Worm (Caenorhabditis elegans) whole organism, midembryonic: Measurements from ENCODE around the gene anp-1.

ENCODE experiments used
- T22C8.4 ChIP-seq: fragments of 200-800 bp; sonication (Bioruptor generic); IDR thresholded peaks from 2 replicates; pipeline ENCODE4 v1.3.6; 2022; ENCODE audit warnings: missing genetic modification characterization, missing compliant biosample characterization
- cog-1 ChIP-seq: sonication (generic microtip); optimal IDR thresholded peaks from 2 replicates; lab custom pipeline; 2016; ENCODE audit warnings: missing genetic modification characterization, missing compliant biosample characterization
- flt-1 ChIP-seq: fragments of 200-800 bp; sonication (Bioruptor generic); IDR thresholded peaks from 2 replicates; pipeline ENCODE4 v1.3.6; 2022; ENCODE audit warnings: missing genetic modification characterization, missing compliant biosample characterization
- klf-2 ChIP-seq: fragments of 200-800 bp; sonication (Bioruptor generic); conservative IDR thresholded peaks from 2 replicates; pipeline ENCODE4 v1.3.6; 2022; ENCODE audit warnings: missing genetic modification reagents, missing genetic modification characterization, missing compliant biosample characterization
- med-1 ChIP-seq: sonication (generic microtip); optimal IDR thresholded peaks from 2 replicates; lab custom pipeline; 2017; ENCODE audit warnings: missing genetic modification characterization, mild to moderate bottlenecking, missing compliant biosample characterization, antibody characterized with exemption, missing genetic modification reagents; ENCODE audit not compliant: insufficient read depth
- ref-1 ChIP-seq: fragments of 200-800 bp; sonication (Bioruptor generic); conservative IDR thresholded peaks from 2 replicates; pipeline ENCODE4 v1.3.6; 2022; ENCODE audit warnings: missing genetic modification reagents, missing genetic modification characterization, missing compliant biosample characterization
- tab-1 ChIP-seq: fragments of 200-800 bp; sonication (Bioruptor generic); IDR thresholded peaks from 2 replicates; pipeline ENCODE4 v1.3.6; 2022; ENCODE audit warnings: missing genetic modification characterization, missing compliant biosample characterization
- ztf-23 ChIP-seq: fragments of 200-800 bp; sonication (Bioruptor generic); IDR thresholded peaks from 2 replicates; pipeline ENCODE4 v1.3.6; 2022; ENCODE audit warnings: missing genetic modification reagents, missing genetic modification characterization, missing compliant biosample characterization
- ztf-29 ChIP-seq: fragments of 200-800 bp; sonication (Bioruptor generic); IDR thresholded peaks from 2 replicates; pipeline ENCODE4 v1.3.6; 2022; ENCODE audit warnings: missing genetic modification reagents, missing genetic modification characterization, missing compliant biosample characterization

anp-1 gene

DNA sequence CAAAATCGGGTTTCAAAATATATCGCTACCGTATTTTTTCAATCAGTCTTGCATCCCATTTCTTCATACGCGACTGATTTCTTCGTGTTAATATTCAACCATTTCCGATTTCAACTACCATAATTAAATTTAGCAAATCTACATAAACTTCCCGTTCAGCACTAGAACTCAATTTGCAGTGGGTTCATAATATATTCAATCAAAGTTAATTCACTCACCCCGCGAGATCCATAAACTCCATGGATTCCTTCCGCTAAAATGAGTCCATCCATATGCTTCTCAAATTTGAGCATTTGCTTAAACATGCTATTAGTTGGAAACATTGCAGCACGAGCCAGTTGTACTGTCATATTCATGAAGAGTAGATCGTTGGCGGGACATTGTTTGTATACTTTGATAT, 40.8 kb upstream of the anp-1 start:
- TF ChIP-seq cog-1 (tag; lab: Kevin White, UChicago) (no peak), med-1 (GFP tag; lab: Kevin White, UChicago) (no peak), ztf-23 (GFP tag; lab: Robert Waterston, UW) (no peak), tab-1 (GFP tag; lab: Robert Waterston, UW) (no peak), ztf-29 (no peak), flt-1 (no peak), T22C8.4 (GFP tag; lab: Robert Waterston, UW) (no peak), klf-2 (no peak), ref-1 (GFP tag; lab: Robert Waterston, UW) (no peak)

DNA sequence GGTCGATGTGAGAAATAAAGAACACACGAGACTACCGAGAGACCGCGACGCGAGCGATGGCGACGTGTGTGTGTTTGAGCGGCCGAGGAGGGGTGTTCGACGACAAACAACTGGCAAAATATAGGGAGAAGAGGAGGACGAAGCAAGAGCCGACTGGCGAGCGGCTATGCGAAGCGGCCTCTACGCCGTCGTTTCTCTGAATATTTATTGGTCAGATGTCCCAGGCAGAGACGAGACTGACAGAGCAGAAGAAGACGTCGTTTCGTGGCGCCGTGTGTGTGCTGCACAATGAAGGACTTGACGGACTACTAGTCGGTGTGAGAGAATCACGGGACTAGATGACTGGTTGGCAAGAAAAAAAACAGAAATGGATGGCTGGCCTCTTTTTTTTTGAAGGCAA, 40.1 kb upstream of the anp-1 start:
- no peak for TF ChIP-seq T22C8.4 (GFP tag; lab: Robert Waterston, UW)
- TF ChIP-seq tab-1 (GFP tag; lab: Robert Waterston, UW): no peak
- no peak for TF ChIP-seq med-1 (GFP tag; lab: Kevin White, UChicago)

DNA sequence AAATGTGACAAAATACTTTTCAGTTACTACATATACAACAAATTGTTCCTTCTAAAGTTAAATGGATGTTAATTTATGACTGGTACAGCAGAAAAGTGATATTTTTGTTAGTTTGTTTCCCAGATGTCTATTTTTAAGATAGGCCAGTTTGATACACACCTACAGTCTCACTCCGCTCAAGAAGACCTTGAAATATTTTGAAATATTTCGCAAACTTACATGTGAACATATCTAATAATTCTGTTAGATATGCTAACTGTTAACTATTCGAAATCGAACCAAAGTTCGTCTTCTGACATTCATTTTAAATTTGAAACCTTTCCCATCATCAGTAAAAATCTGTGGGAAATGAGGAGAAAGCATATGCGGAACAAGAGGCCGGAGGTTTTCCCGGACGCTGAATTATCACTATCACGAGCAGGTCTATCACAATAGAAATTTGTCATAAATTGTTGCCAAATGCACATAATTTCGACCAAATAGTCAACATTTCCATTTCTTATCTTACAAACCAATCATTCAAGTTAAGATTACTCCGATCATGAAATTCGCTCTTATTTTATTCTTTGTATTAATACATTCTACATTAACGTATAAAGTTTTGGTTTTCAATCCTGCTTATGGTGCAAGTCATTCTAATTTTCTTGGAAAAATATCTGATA, 39.3 kb upstream of the anp-1 start, which contains the start of the genes ZC443.4 and ugt-18:
ZC443.4 (minus strand) TSS at position 95 of the 662 bp plus-strand sequence.
ugt-18 (plus strand) TSS at position 469 of the 662 bp plus-strand sequence.
- no peak for TF ChIP-seq tab-1 (GFP tag; lab: Robert Waterston, UW)
- no peak for TF ChIP-seq klf-2
- TF ChIP-seq T22C8.4 (GFP tag; lab: Robert Waterston, UW): no peak
- no peak for TF ChIP-seq med-1 (GFP tag; lab: Kevin White, UChicago)
- TF ChIP-seq ref-1 (GFP tag; lab: Robert Waterston, UW): no peak
- no peak for TF ChIP-seq cog-1 (tag; lab: Kevin White, UChicago)
- no peak for TF ChIP-seq ztf-29
- no peak for TF ChIP-seq flt-1
- TF ChIP-seq ztf-23 (GFP tag; lab: Robert Waterston, UW): no peak

DNA sequence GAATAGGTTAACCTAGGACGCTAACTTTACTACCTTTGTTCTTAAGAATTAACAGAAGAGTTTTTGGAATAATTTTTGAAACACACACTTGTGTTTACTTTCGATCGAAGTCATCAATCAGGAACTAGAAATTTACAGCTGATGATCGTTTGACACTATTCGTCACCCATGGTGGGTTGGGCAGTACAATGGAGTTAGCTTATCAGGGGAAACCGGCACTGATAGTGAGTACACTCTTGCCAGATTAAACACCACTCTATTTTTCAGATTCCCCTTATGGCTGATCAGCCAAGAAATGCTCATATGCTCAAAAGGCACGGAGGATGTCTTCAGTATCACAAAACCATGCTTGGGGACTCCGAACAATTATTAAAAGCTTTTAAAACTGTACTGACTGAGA, 37.2 kb upstream of the anp-1 start:
- TF ChIP-seq ztf-23 (GFP tag; lab: Robert Waterston, UW) (no peak), ref-1 (GFP tag; lab: Robert Waterston, UW) (no peak), ztf-29 (no peak), tab-1 (GFP tag; lab: Robert Waterston, UW) (no peak), med-1 (GFP tag; lab: Kevin White, UChicago) (no peak), flt-1 (no peak), cog-1 (tag; lab: Kevin White, UChicago) (no peak), klf-2 (no peak), T22C8.4 (GFP tag; lab: Robert Waterston, UW) (no peak)

DNA sequence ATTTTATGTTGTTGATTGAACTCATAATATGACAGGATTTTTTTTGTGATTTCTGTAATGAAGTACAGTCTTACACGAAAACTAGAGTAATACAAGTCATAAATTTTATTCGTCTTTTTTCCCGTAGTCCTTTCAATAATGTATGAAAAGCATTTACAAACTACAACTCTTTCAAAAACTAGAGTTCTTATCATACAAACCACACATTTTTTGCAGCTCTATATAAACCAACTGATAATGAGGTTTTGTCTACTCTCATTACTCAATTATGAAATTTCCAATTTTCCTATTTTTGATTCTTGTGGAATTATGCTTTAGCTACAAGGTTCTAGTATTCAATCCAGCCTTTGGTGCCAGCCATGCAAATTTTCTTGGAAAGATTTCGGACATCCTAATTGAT, 34.5 kb upstream of the anp-1 start, which contains the start of gene ugt-16:
ugt-16 (plus strand) TSS at position 248 of the 400 bp plus-strand sequence.
- TF ChIP-seq klf-2 (no peak), cog-1 (tag; lab: Kevin White, UChicago) (no peak), flt-1 (no peak), T22C8.4 (GFP tag; lab: Robert Waterston, UW) (no peak), med-1 (GFP tag; lab: Kevin White, UChicago) (no peak), ref-1 (GFP tag; lab: Robert Waterston, UW) (no peak), ztf-29 (no peak), tab-1 (GFP tag; lab: Robert Waterston, UW) (no peak), ztf-23 (GFP tag; lab: Robert Waterston, UW) (no peak)

DNA sequence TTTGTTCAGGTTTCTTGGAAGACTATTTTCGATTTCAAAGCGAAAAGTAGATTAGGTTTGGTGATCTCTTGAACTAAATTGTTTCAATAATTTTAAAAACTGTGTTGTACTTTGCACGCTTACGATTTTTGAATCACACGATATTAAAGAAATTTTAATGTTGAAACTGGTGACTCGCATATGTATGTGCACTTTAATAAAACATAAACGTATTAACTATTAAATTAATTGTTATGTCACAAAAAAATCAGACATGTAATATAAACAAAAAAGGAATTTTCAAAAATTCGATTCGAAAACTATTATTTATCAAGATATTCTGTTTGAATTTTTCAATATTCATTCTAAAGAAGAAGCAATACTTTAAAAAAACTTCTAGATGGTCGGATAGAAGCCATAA, 32.0 kb upstream of the anp-1 start, which contains the start of gene ugt-15:
ugt-15 (plus strand) TSS at position 301 of the 400 bp plus-strand sequence.
- no peak for TF ChIP-seq klf-2
- no peak for TF ChIP-seq ztf-29
- no peak for TF ChIP-seq ref-1 (GFP tag; lab: Robert Waterston, UW)
- TF ChIP-seq med-1 (GFP tag; lab: Kevin White, UChicago): no peak
- TF ChIP-seq flt-1: no peak
- TF ChIP-seq ztf-23 (GFP tag; lab: Robert Waterston, UW): no peak
- no peak for TF ChIP-seq T22C8.4 (GFP tag; lab: Robert Waterston, UW)
- TF ChIP-seq cog-1 (tag; lab: Kevin White, UChicago): no peak
- TF ChIP-seq tab-1 (GFP tag; lab: Robert Waterston, UW): no peak

DNA sequence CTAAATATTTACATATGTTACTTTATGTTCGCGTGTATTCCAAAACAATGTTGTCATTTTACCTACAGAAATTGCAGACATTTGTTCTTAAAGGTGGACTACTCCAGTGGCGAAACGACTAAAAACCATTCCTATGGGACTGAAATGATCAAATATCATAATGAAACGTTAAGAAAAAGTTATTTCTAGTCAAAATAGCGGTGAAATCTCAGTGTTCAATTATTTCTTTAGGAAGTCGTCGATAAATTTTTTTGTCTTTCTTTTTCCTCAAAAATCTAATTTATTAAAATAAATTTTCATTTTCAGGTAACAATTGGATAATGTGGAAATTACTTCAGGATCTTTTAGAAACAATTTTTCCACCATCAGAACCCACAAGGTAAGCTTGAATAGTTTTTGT, 23.9 kb upstream of the anp-1 start, which contains the start of gene C44H9.4:
C44H9.4 (plus strand) TSS at position 301 of the 400 bp plus-strand sequence.
- TF ChIP-seq ztf-29 (no peak), T22C8.4 (GFP tag; lab: Robert Waterston, UW) (no peak), cog-1 (tag; lab: Kevin White, UChicago) (no peak), med-1 (GFP tag; lab: Kevin White, UChicago) (no peak), ztf-23 (GFP tag; lab: Robert Waterston, UW) (no peak), flt-1 (no peak), ref-1 (GFP tag; lab: Robert Waterston, UW) (no peak), klf-2 (no peak), tab-1 (GFP tag; lab: Robert Waterston, UW) (no peak)

DNA sequence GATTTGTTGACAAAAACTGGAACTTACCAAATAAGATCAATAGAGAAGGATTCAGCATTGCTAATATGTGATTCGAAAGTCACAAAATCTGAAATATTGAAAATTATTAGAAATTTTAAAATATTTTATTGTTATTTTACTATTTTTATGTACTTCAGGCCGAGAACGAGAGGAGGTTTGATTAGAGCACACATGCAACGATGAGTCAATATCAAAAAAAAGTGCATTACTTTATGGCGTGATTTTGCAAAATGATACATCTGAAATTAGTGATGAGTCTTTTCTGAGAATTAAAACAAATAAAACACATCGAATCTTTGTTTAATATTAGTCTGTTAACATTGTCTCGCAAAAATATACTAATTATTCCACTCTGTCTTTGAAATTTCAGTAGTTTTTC, 14.5 kb upstream of the anp-1 start:
- no peak for TF ChIP-seq ref-1 (GFP tag; lab: Robert Waterston, UW)
- no peak for TF ChIP-seq cog-1 (tag; lab: Kevin White, UChicago)
- TF ChIP-seq ztf-29: no peak
- TF ChIP-seq flt-1: no peak
- no peak for TF ChIP-seq med-1 (GFP tag; lab: Kevin White, UChicago)
- no peak for TF ChIP-seq T22C8.4 (GFP tag; lab: Robert Waterston, UW)
- no peak for TF ChIP-seq klf-2
- no peak for TF ChIP-seq ztf-23 (GFP tag; lab: Robert Waterston, UW)
- TF ChIP-seq tab-1 (GFP tag; lab: Robert Waterston, UW): no peak

DNA sequence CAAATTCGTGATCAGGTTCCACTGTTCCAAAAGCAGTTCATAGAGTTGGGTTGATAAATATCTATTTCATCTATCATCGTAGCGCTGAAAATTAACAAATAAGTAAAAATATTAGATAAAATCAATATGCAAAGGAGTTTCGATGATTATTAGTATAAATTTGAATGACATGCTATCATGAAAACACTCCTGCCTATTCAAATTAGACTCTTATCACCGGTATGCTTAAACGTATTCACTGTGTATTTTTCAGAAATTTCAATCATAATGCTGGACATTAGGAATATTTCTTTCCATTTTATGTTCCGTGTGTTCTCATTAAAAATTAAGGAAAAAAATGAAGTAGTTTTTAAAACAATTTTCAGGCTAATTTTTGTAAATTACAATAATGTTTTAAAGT, 14.0 kb upstream of the anp-1 start, which contains the start of gene C44H9.6:
C44H9.6 (minus strand) TSS at position 101 of the 400 bp plus-strand sequence.
- TF ChIP-seq ztf-29: no peak
- TF ChIP-seq ref-1 (GFP tag; lab: Robert Waterston, UW): no peak
- TF ChIP-seq flt-1: no peak
- no peak for TF ChIP-seq cog-1 (tag; lab: Kevin White, UChicago)
- no peak for TF ChIP-seq T22C8.4 (GFP tag; lab: Robert Waterston, UW)
